Fruit fly (Drosophila melanogaster) whole organism, embryonic: ENCODE results near the gene ara.
A peak's percentile ranks its signal among the peaks of the same experiment; 100 is the strongest.

Source experiments
- Abd-B ChIP-seq: fragments of 200-800 bp; sonication (Bioruptor generic); optimal IDR thresholded peaks from 2 replicates; lab custom pipeline; 2018; ENCODE audit warnings: missing biosample characterization, mild to moderate bottlenecking, missing genetic modification characterization, moderate library complexity
- Awh ChIP-seq: fragments of 200-800 bp; sonication (Bioruptor generic); IDR thresholded peaks from 2 replicates; pipeline ENCODE4, ENCODE4 v1.3.6; 2022; ENCODE audit warnings: missing biosample characterization, missing genetic modification characterization
- CG10274 ChIP-seq: fragments of 200-800 bp; sonication (Bioruptor generic); optimal IDR thresholded peaks from 3 replicates; lab custom pipeline; 2017; ENCODE audit warnings: missing biosample characterization, mild to moderate bottlenecking, missing genetic modification characterization
- CG11560 ChIP-seq: fragments of 200-800 bp; sonication (Bioruptor generic); IDR thresholded peaks from 3 replicates; pipeline ENCODE4 v1.3.6; 2022; ENCODE audit warnings: missing biosample characterization, missing genetic modification characterization
- CG17912 ChIP-seq: fragments of 200-800 bp; sonication (Bioruptor generic); optimal IDR thresholded peaks from 2 replicates; lab custom pipeline; 2018; ENCODE audit warnings: missing biosample characterization, mild to moderate bottlenecking, missing genetic modification characterization
- CG4617 ChIP-seq: fragments of 200-800 bp; sonication (Bioruptor generic); optimal IDR thresholded peaks from 3 replicates; lab custom pipeline; 2016; ENCODE audit warnings: missing biosample characterization, missing genetic modification characterization, borderline replicate concordance
- CG6654 ChIP-seq: fragments of 200-800 bp; sonication (Bioruptor generic); optimal IDR thresholded peaks from 2 replicates; lab custom pipeline; 2017; ENCODE audit warnings: missing biosample characterization, mild to moderate bottlenecking, missing genetic modification characterization
- CG8359 ChIP-seq: fragments of 200-800 bp; sonication (Bioruptor generic); optimal IDR thresholded peaks from 2 replicates; lab custom pipeline; 2017; ENCODE audit warnings: missing biosample characterization, mild to moderate bottlenecking, missing genetic modification characterization, borderline replicate concordance
- CTCF ChIP-seq: fragments of 200-800 bp; sonication (Bioruptor generic); optimal IDR thresholded peaks from 2 replicates; lab custom pipeline; 2017; ENCODE audit warnings: missing biosample characterization, mild to moderate bottlenecking, missing genetic modification characterization, moderate library complexity
- Doc3 ChIP-seq: fragments of 200-800 bp; sonication (Bioruptor generic); IDR thresholded peaks from 3 replicates; pipeline ENCODE4 v1.3.6; 2022; ENCODE audit warnings: missing biosample characterization, missing genetic modification characterization; ENCODE audit not compliant: partially characterized antibody
- Fer3 ChIP-seq: fragments of 200-800 bp; sonication (Bioruptor generic); optimal IDR thresholded peaks from 2 replicates; lab custom pipeline; 2018; ENCODE audit warnings: missing biosample characterization, mild to moderate bottlenecking, missing genetic modification characterization, moderate library complexity
- Hand ChIP-seq: fragments of 200-800 bp; sonication (Bioruptor generic); optimal IDR thresholded peaks from 2 replicates; lab custom pipeline; 2017; ENCODE audit warnings: mild to moderate bottlenecking, missing biosample characterization, missing genetic modification reagents, missing genetic modification characterization
- Hr78 ChIP-seq, 2 experiments: fragments of 200-800 bp in 1 of 2; fragments of >200 bp in 1 of 2; sonication (Bioruptor generic) in 1 of 2; optimal IDR thresholded peaks; 2 replicates each; lab custom pipeline; 2017 to 2019; ENCODE audit warnings: missing biosample characterization in 2 of 2, missing genetic modification characterization in 2 of 2, mild to moderate bottlenecking in 1 of 2, moderate library complexity in 1 of 2
- Mes4 ChIP-seq: fragments of 200-800 bp; sonication (Bioruptor generic); optimal IDR thresholded peaks from 2 replicates; lab custom pipeline; 2016; ENCODE audit warnings: missing biosample characterization, missing genetic modification characterization
- NFAT ChIP-seq: fragments of 200-800 bp; sonication (Bioruptor generic); IDR thresholded peaks from 2 replicates; pipeline ENCODE4 v1.3.6; 2022; ENCODE audit warnings: missing biosample characterization, missing genetic modification characterization
- br ChIP-seq: fragments of >200 bp; optimal IDR thresholded peaks from 2 replicates; lab custom pipeline; 2017
- crc ChIP-seq: fragments of 200-800 bp; sonication (Bioruptor generic); optimal IDR thresholded peaks from 2 replicates; lab custom pipeline; 2016; ENCODE audit warnings: missing biosample characterization, missing genetic modification characterization
- fd102C ChIP-seq: fragments of 200-800 bp; sonication (Bioruptor generic); optimal IDR thresholded peaks from 2 replicates; lab custom pipeline; 2018; ENCODE audit warnings: missing biosample characterization, mild to moderate bottlenecking, missing genetic modification characterization, moderate library complexity
- pros ChIP-seq: fragments of 200-800 bp; sonication (Bioruptor generic); optimal IDR thresholded peaks from 3 replicates; lab custom pipeline; 2019; ENCODE audit warnings: missing biosample characterization, mild to moderate bottlenecking, missing genetic modification characterization, moderate library complexity
- ro ChIP-seq: fragments of 200-800 bp; sonication (Bioruptor generic); IDR thresholded peaks from 2 replicates; pipeline ENCODE4 v1.3.6; 2022; ENCODE audit warnings: missing biosample characterization, missing genetic modification characterization
- sob ChIP-seq: fragments of 200-800 bp; sonication (Bioruptor generic); IDR thresholded peaks from 2 replicates; pipeline ENCODE4 v1.3.6; 2022; ENCODE audit warnings: missing biosample characterization, missing genetic modification characterization

Gene ara

DNA sequence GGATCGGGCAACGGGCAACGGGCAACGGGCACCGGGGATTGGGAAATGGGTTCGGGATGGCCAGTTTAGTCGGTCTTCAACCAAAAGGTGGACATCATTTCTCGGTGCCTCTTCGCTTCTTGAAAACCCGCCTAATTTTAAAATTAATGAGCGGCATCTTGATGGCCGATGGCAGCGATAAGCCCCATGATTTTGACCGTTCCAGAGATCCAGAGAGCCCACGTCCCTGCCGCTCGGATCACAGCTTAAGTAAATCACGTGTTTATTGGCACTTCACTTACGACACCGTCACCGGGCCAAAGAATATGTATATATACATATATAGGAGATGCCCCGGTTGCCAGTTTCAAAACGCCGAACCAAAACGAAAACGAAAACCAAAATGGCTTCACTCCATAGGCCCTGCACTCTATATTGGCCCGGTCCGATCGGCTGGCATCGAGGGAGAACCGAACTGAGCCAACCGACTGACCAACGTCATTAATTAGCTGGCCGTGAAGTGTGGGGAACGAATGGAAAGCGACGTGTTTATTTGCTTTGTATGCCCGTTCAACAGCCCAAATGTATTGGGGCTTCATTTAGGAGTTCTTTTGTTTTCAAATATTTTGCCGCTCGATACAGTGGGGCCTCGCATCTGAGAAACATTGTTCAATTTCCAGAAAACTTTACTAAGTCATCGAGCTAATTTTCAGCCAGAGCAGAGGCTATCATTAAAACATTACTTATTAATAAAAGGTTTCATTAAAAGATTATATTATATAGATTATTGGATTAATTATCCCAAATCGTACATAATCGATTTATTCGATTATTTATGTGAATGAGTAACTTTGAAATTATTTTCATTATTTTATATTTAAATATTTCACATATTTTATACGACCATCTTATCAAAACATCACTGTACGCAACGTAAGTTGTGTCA is 63.6 kb downstream of the ara start (continued):
- TF ChIP-seq Abd-B (peak; percentile 4), pros (GFP tag; lab: Kevin White, UChicago) (no peak), CG8359 (GFP tag; lab: Kevin White, UChicago) (no peak), br (lab: Kevin White, UChicago) (no peak), CTCF (no peak), crc (GFP tag; lab: Kevin White, UChicago) (no peak), CG4617 (GFP tag; lab: Kevin White, UChicago) (no peak), CG10274 (GFP tag; lab: Kevin White, UChicago) (no peak), Awh (peak; percentile 61), CG11560 (no peak), Hr78 (GFP tag; optimal IDR thresholded peaks at IDR 0.05; lab: Kevin White, UChicago) (peak in 1 of 2 experiments; percentile 21), Doc3 (no peak), CG6654 (GFP tag; lab: Kevin White, UChicago) (peak; percentile 0), sob (GFP tag; lab: Robert Waterston, UW) (no peak), ro (GFP tag; lab: Robert Waterston, UW) (no peak), NFAT (GFP tag; lab: Robert Waterston, UW) (no peak), Fer3 (tag; lab: Kevin White, UChicago) (peak; percentile 31), Mes4 (GFP tag; lab: Kevin White, UChicago) (no peak), CG17912 (GFP tag; lab: Kevin White, UChicago) (no peak), Hand (no peak), fd102C (GFP tag; lab: Kevin White, UChicago) (no peak)
